Fruit fly (Drosophila melanogaster) S2 (cell line): ENCODE measurements around the gene CG15879.

Experiments used
- CG8478 ChIP-seq: fragments of >200 bp; optimal IDR thresholded peaks from 2 replicates; lab custom pipeline; 2018
- CTCF ChIP-seq, 2 experiments: fragments of >200 bp; optimal IDR thresholded peaks; 2 replicates each; lab custom pipeline; 2018

- no peak for TF ChIP-seq CTCF (optimal IDR thresholded peaks at IDR 0.05; lab: Kevin White, UChicago)
- no peak for TF ChIP-seq CG8478 (lab: Kevin White, UChicago)
These were observed 4.1 kb downstream of the CG15879 start for dm6 chr3L:2164805-2165204.
